Worm (Caenorhabditis elegans) whole organism, young adult: ENCODE data around the gene H28G03.3.

Source experiments
- ceh-58 ChIP-seq: fragments of 200-800 bp; sonication (Bioruptor generic); IDR thresholded peaks from 2 replicates; pipeline ENCODE4 v1.3.6; 2022; ENCODE audit warnings: missing genetic modification characterization, missing compliant biosample characterization
- ets-4 ChIP-seq: fragments of 200-800 bp; sonication (Bioruptor generic); optimal IDR thresholded peaks from 2 replicates; lab custom pipeline; 2018; ENCODE audit warnings: mild to moderate bottlenecking, missing genetic modification characterization, missing compliant biosample characterization
- nhr-120 ChIP-seq: fragments of 200-800 bp; sonication (Bioruptor generic); IDR thresholded peaks from 2 replicates; pipeline ENCODE4 v1.3.6; 2022; ENCODE audit warnings: missing genetic modification characterization, missing compliant biosample characterization
- ztf-25 ChIP-seq: fragments of 200-800 bp; sonication (Bioruptor generic); IDR thresholded peaks from 2 replicates; pipeline ENCODE4 v1.3.6; 2022; ENCODE audit warnings: missing genetic modification reagents, missing genetic modification characterization, missing compliant biosample characterization

DNA sequence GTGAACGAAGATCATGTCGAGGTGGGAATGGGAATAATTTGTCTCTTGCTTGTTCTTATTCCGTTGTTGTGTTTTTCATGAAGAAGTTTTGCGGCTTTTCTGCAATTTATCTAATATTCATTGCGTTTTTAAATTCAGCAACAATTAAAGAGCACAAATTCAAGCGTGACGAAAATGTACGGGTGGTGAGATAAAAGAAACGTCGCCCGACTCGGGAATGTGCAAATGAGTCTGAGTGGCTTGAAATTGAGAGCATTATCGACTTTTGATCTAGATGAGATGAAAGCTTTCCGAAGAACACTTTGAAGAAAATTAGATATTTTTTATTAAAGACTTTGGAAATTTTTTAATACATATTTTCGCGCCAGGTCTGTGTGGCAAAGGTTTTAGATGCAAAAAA, 55.1 kb downstream of the H28G03.3 start, which contains the start of gene T03G11.10:
- TF ChIP-seq ceh-58 (GFP tag; lab: Robert Waterston, UW) (no peak), ets-4 (GFP tag; lab: Kevin White, UChicago) (no peak), ztf-25 (no peak), nhr-120 (GFP tag; lab: Robert Waterston, UW) (no peak)
